Worm (Caenorhabditis elegans): ENCODE results near the gene F54D10.4.
A peak's percentile ranks its signal among the peaks of the same experiment; 100 is the strongest.

Gene F54D10.4

DNA sequence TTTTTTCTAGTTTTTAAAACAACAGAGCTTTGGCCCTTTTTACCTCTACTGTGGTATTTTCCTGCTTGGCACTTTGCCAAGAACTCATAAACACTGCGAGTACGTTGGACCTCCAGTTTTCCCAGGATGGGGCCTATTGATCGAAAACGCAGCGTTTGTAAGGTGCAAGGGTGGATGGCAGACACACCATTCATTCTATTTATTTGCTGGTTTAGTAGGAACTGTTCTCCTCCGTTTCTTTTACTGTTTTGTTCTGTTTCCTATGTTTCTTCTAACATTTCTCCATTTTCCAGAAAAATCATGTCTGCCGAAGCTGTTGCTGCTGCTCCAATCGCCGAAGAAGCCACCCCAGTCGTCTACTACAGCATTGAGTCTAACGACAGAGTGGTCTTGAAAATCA lies 17.0 kb upstream of the F54D10.4 start, which contains the start of gene skr-15:
Gene skr-15 (plus strand): TSS at position 301 of the 400 bp plus-strand sequence.
- no peak for TF ChIP-seq zag-1 (tag; optimal IDR thresholded peaks at IDR 0.05)
- TF ChIP-seq sma-9 (GFP tag; optimal IDR thresholded peaks at IDR 0.05), result no peak
- TF ChIP-seq sma-9 (tag; optimal IDR thresholded peaks at IDR 0.05), result no peak
- TF ChIP-seq ztf-1 (GFP tag; conservative IDR thresholded peaks at IDR 0.05), result no peak
- TF ChIP-seq mdl-1 (tag; optimal IDR thresholded peaks at IDR 0.05), result no peak
- TF ChIP-seq ceh-16 (tag; optimal IDR thresholded peaks at IDR 0.05), result no peak
- no peak for TF ChIP-seq R02D3.7 (tag; optimal IDR thresholded peaks at IDR 0.05)
- no peak for TF ChIP-seq nhr-237 (tag; optimal IDR thresholded peaks at IDR 0.05)
- no peak for TF ChIP-seq nhr-23 (tag; optimal IDR thresholded peaks at IDR 0.05)
- no peak for TF ChIP-seq nhr-11 (tag; optimal IDR thresholded peaks at IDR 0.05)
- TF ChIP-seq unc-62 (GFP tag; optimal IDR thresholded peaks at IDR 0.05), result no peak
- TF ChIP-seq aly-2 (tag; optimal IDR thresholded peaks at IDR 0.05), result no peak

DNA sequence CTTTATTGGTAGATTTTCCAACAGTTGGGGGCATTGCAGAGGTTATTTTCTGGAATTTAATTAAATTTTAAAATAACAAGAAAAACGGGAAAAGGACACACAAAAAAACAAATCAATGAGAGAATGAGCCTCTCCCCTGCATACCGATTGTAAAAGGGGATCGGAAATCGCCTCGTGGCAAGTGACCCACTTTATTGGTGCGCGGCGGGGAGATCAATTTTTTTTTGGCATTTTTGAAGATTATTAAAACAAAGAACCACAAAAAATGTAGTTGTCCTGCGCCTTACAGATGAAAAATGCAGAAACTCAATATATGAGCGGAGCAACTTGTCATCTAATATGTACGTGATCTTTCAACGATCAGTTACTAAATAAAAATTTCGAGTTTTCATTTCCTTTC lies 14.4 kb upstream of the F54D10.4 start, which contains the start of gene F54D10.7:
Gene F54D10.7 (minus strand): TSS at position 49 of the 400 bp plus-strand sequence.
- no peak for TF ChIP-seq unc-39 (tag; optimal IDR thresholded peaks at IDR 0.05)
- no peak for TF ChIP-seq aly-2 (tag; optimal IDR thresholded peaks at IDR 0.05)
- no peak for TF ChIP-seq zag-1 (tag; optimal IDR thresholded peaks at IDR 0.05)
- TF ChIP-seq peb-1 (tag; optimal IDR thresholded peaks at IDR 0.05), result no peak
- no peak for TF ChIP-seq crh-2 (tag; optimal IDR thresholded peaks at IDR 0.05)
- no peak for TF ChIP-seq ama-1 (optimal IDR thresholded peaks at IDR 0.05)
- no peak for TF ChIP-seq nhr-21 (tag; optimal IDR thresholded peaks at IDR 0.05)
- no peak for TF ChIP-seq nhr-11 (tag; optimal IDR thresholded peaks at IDR 0.05)
- no peak for TF ChIP-seq sma-9 (GFP tag; optimal IDR thresholded peaks at IDR 0.05)
- no peak for TF ChIP-seq sma-9 (tag; optimal IDR thresholded peaks at IDR 0.05)
- TF ChIP-seq elt-1 (tag; optimal IDR thresholded peaks at IDR 0.05), result no peak
- no peak for TF ChIP-seq ztf-11 (tag; optimal IDR thresholded peaks at IDR 0.05)
- TF ChIP-seq R02D3.7 (tag; optimal IDR thresholded peaks at IDR 0.05), result no peak
- no peak for TF ChIP-seq mbf-1 (tag; optimal IDR thresholded peaks at IDR 0.05)

- TF ChIP-seq nhr-129 (tag; optimal IDR thresholded peaks at IDR 0.05), result peak; percentile 5
- peak in 1 of 2 experiments; percentile 42 for TF ChIP-seq lsy-2 (tag; optimal IDR thresholded peaks at IDR 0.05)
Measured at ce11 chrII:3816251-3816849, 9.5 kb upstream of the F54D10.4 start, which contains the start of gene fbxa-24. TSS of gene fbxa-24 (plus strand) at chrII:3816526.

ce11 chrII:3815445-3816208 lies 8.8 kb upstream of the F54D10.4 start:
- TF ChIP-seq ztf-1 (GFP tag; conservative IDR thresholded peaks at IDR 0.05) (no peak), alr-1 (tag; optimal IDR thresholded peaks at IDR 0.05) (no peak), blmp-1 (tag; optimal IDR thresholded peaks at IDR 0.05; ENCODE audit: insufficient read depth) (no peak), nhr-23 (tag; optimal IDR thresholded peaks at IDR 0.05) (no peak), lsy-2 (tag; optimal IDR thresholded peaks at IDR 0.05) (peak in 1 of 2 experiments; percentile 19), nhr-77 (tag; optimal IDR thresholded peaks at IDR 0.05) (no peak), nhr-25 (tag; optimal IDR thresholded peaks at IDR 0.05) (no peak), gmeb-1 (tag; optimal IDR thresholded peaks at IDR 0.05) (peak; percentile 9), unc-55 (GFP tag; optimal IDR thresholded peaks at IDR 0.05) (peak; percentile 28), sma-9 (GFP tag; optimal IDR thresholded peaks at IDR 0.05) (no peak), sma-9 (tag; optimal IDR thresholded peaks at IDR 0.05) (no peak), lin-13 (GFP tag; optimal IDR thresholded peaks at IDR 0.05) (no peak), nhr-12 (tag; optimal IDR thresholded peaks at IDR 0.05) (no peak), fos-1 (tag; optimal IDR thresholded peaks at IDR 0.05) (peak; percentile 93), zag-1 (tag; optimal IDR thresholded peaks at IDR 0.05) (no peak)

DNA sequence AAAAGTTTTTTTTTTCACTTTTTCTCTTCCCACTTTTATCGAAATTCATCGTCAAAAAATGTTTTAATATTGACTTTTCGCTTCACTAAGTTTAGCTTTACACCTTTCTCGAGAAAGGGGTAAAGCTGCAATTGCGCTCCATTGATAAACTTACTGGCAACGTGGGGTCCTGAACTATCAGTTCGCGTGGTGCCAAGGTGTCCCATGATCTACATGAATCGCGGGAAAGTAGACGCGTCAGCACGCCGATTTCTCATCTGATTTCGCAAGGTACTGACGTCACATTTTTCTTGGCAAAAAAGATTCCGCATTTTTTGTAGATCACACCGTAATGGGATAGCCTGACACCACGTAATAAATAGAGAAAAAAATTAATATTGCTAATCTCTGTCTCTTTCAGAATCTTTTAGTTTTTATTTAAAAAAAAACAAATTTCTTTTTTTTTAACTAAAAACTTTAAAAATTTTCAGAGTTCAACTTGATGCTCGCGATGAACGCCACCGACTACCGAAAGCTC lies 5.0 kb upstream of the F54D10.4 start, which contains the start of gene lido-15:
Gene lido-15 (plus strand): TSS at position 467 of the 517 bp plus-strand sequence.
- peak; percentile 11 for TF ChIP-seq C34F6.9 (tag; optimal IDR thresholded peaks at IDR 0.05)
- TF ChIP-seq lin-13 (GFP tag; optimal IDR thresholded peaks at IDR 0.05), result no peak
